ENCODE assay signal across 1 fruit fly cellular context in genomic region chr3L:7634743-7635469, dm6.
TF ChIP-seq lines count a peak whose summit lies in the region.

No protein-coding gene starts in this region.

TF ChIP-seq in whole organism, embryonic, 481 proteins besides CTCF, POLR2A, EP300 and RAD21 (continued from another document and continues in another):
- TF ChIP-seq Pdp1 (GFP tag; optimal IDR thresholded peaks at IDR 0.05; lab: Kevin White, UChicago) (peak in 1 of 2 experiments; percentile 25), Antp (GFP tag; optimal IDR thresholded peaks at IDR 0.05; lab: Kevin White, UChicago) (peak; percentile 33), CG13287 (GFP tag; IDR thresholded peaks at IDR 0.05; lab: Robert Waterston, UW; ENCODE audit: partially characterized antibody) (no peak), CG4282 (GFP tag; optimal IDR thresholded peaks at IDR 0.05; lab: Kevin White, UChicago) (no peak), CG15601 (tag; optimal IDR thresholded peaks at IDR 0.05; lab: Kevin White, UChicago) (peak; percentile 3), bbx (GFP tag; IDR thresholded peaks at IDR 0.05; lab: Robert Waterston, UW; ENCODE audit: partially characterized antibody) (no peak), Ets65A (GFP tag; lab: Kevin White, UChicago) (peak; percentile 90), CG6791 (GFP tag; IDR thresholded peaks at IDR 0.05; lab: Robert Waterston, UW; ENCODE audit: partially characterized antibody) (no peak), cato (GFP tag; optimal IDR thresholded peaks at IDR 0.05; lab: Kevin White, UChicago; ENCODE audit: borderline replicate concordance) (no peak), grn (GFP tag; optimal IDR thresholded peaks at IDR 0.05; lab: Kevin White, UChicago) (peak; percentile 83), zen (tag; optimal IDR thresholded peaks at IDR 0.05; lab: Kevin White, UChicago) (peak; percentile 8), dysf (GFP tag; IDR thresholded peaks at IDR 0.05; lab: Robert Waterston, UW) (peak; percentile 65; the same call in 2 of the 3 replicates), Hr3 (GFP tag; optimal IDR thresholded peaks at IDR 0.05; lab: Kevin White, UChicago) (peak; percentile 21), bsh (GFP tag; optimal IDR thresholded peaks at IDR 0.05; lab: Kevin White, UChicago) (peak in 1 of 2 experiments; percentile 68), CG4617 (GFP tag; optimal IDR thresholded peaks at IDR 0.05; lab: Kevin White, UChicago; ENCODE audit: borderline replicate concordance) (no peak), CG12071 (GFP tag; optimal IDR thresholded peaks at IDR 0.05; lab: Kevin White, UChicago) (no peak), CG13894 (tag; optimal IDR thresholded peaks at IDR 0.05; lab: Kevin White, UChicago) (no peak), gsb-n (tag; optimal IDR thresholded peaks at IDR 0.05; lab: Kevin White, UChicago) (peak; percentile 40), Xrp1 (GFP tag; IDR thresholded peaks at IDR 0.05; lab: Robert Waterston, UW) (peak; percentile 64), CG11695 (GFP tag; IDR thresholded peaks at IDR 0.05; lab: Robert Waterston, UW) (no peak), ttk (GFP tag; IDR thresholded peaks at IDR 0.05; lab: Robert Waterston, UW) (peak; percentile 48; the same call in 1 of the 2 replicates), nmo (GFP tag; optimal IDR thresholded peaks at IDR 0.05; lab: Kevin White, UChicago) (peak; percentile 74), D (optimal IDR thresholded peaks at IDR 0.05; lab: Kevin White, UChicago) (no peak), D (GFP tag; optimal IDR thresholded peaks at IDR 0.05; lab: Kevin White, UChicago) (peak; percentile 44), lab (GFP tag; optimal IDR thresholded peaks at IDR 0.05; lab: Kevin White, UChicago) (no peak), HHEX (GFP tag; optimal IDR thresholded peaks at IDR 0.05; lab: Kevin White, UChicago) (no peak), corto (GFP tag; optimal IDR thresholded peaks at IDR 0.05; lab: Kevin White, UChicago) (no peak), CG4424 (GFP tag; optimal IDR thresholded peaks at IDR 0.05; lab: Kevin White, UChicago) (peak; percentile 30), unpg (GFP tag; optimal IDR thresholded peaks at IDR 0.05; lab: Kevin White, UChicago) (peak; percentile 54), ap (GFP tag; IDR thresholded peaks at IDR 0.05; lab: Robert Waterston, UW) (0 out of 2 replicates have a peak, but pooled peaks have one; percentile 9), CG9932 (GFP tag; IDR thresholded peaks at IDR 0.05; lab: Robert Waterston, UW) (no peak), row (GFP tag; IDR thresholded peaks at IDR 0.05; lab: Robert Waterston, UW) (peak; percentile 46), eve (GFP tag; optimal IDR thresholded peaks at IDR 0.05; lab: Kevin White, UChicago) (peak in 1 of 2 experiments; percentile 38), CG17361 (GFP tag; IDR thresholded peaks at IDR 0.05; lab: Robert Waterston, UW) (peak; percentile 47; the same call in 2 of the 3 replicates), pb (GFP tag; optimal IDR thresholded peaks at IDR 0.05; lab: Kevin White, UChicago) (peak; percentile 6), pan (optimal IDR thresholded peaks at IDR 0.05; lab: Kevin White, UChicago) (no peak), pan (GFP tag; optimal IDR thresholded peaks at IDR 0.05 in 1 of 2, IDR thresholded peaks at IDR 0.05 in 1 of 2) (peak in 1 of 2 experiments; percentile 25), CG30403 (GFP tag; optimal IDR thresholded peaks at IDR 0.05; lab: Kevin White, UChicago) (peak; percentile 42), CG9437 (GFP tag; optimal IDR thresholded peaks at IDR 0.05; lab: Kevin White, UChicago) (no peak), CG2199 (GFP tag; IDR thresholded peaks at IDR 0.05; lab: Robert Waterston, UW) (0 out of 3 replicates have a peak, but pooled peaks have one; percentile 35), repo (GFP tag; optimal IDR thresholded peaks at IDR 0.05; lab: Kevin White, UChicago) (no peak), dati (GFP tag; IDR thresholded peaks at IDR 0.05; lab: Robert Waterston, UW) (0 out of 2 replicates have a peak, but pooled peaks have one; percentile 26), Med (GFP tag; lab: Kevin White, UChicago) (peak; percentile 76), stc (GFP tag; IDR thresholded peaks at IDR 0.05; lab: Robert Waterston, UW) (peak; percentile 70), trem (tag; optimal IDR thresholded peaks at IDR 0.05; lab: Kevin White, UChicago) (peak; percentile 39), peb (GFP tag; IDR thresholded peaks at IDR 0.05; lab: Robert Waterston, UW) (peak; percentile 34; the same call in 1 of the 2 replicates), CG3726 (GFP tag; IDR thresholded peaks at IDR 0.05; lab: Robert Waterston, UW) (0 out of 3 replicates have a peak, but pooled peaks have one; percentile 49), chm (GFP tag; IDR thresholded peaks at IDR 0.05; lab: Robert Waterston, UW) (0 out of 2 replicates have a peak, but pooled peaks have one; percentile 34), CG2712 (tag; optimal IDR thresholded peaks at IDR 0.05; lab: Kevin White, UChicago) (peak; percentile 68), CG1529 (GFP tag; optimal IDR thresholded peaks at IDR 0.05; lab: Kevin White, UChicago) (peak; percentile 22), CG1603 (tag; optimal IDR thresholded peaks at IDR 0.05; lab: Kevin White, UChicago) (peak; percentile 69), PHDP (tag; optimal IDR thresholded peaks at IDR 0.05; lab: Kevin White, UChicago) (peak; percentile 5), Awh (GFP tag; IDR thresholded peaks at IDR 0.05; lab: Robert Waterston, UW) (peak; percentile 73), CG6254 (GFP tag; optimal IDR thresholded peaks at IDR 0.05; lab: Kevin White, UChicago) (peak; percentile 35), nau (GFP tag; optimal IDR thresholded peaks at IDR 0.05; lab: Kevin White, UChicago) (peak; percentile 21), CG2678 (tag; optimal IDR thresholded peaks at IDR 0.05; lab: Kevin White, UChicago) (peak; percentile 55), CG2202 (tag; optimal IDR thresholded peaks at IDR 0.05; lab: Kevin White, UChicago) (no peak), Ptx1 (GFP tag; IDR thresholded peaks at IDR 0.05; lab: Robert Waterston, UW) (peak; percentile 61), CG6689 (GFP tag; IDR thresholded peaks at IDR 0.05; lab: Robert Waterston, UW) (peak; percentile 36; the same call in 1 of the 2 replicates), CG14710 (tag; optimal IDR thresholded peaks at IDR 0.05; lab: Kevin White, UChicago) (peak; percentile 45), Six4 (GFP tag; optimal IDR thresholded peaks at IDR 0.05; lab: Kevin White, UChicago) (peak; percentile 46), Atf6 (GFP tag; IDR thresholded peaks at IDR 0.05; lab: Robert Waterston, UW) (peak; percentile 12; the same call in 1 of the 2 replicates), Eip74EF (GFP tag; optimal IDR thresholded peaks at IDR 0.05; lab: Kevin White, UChicago) (peak in 1 of 2 experiments; percentile 1), HLH4C (GFP tag; IDR thresholded peaks at IDR 0.05; lab: Robert Waterston, UW; ENCODE audit: partially characterized antibody) (no peak), CG7928 (GFP tag; optimal IDR thresholded peaks at IDR 0.05; lab: Kevin White, UChicago) (no peak), abd-A (tag; optimal IDR thresholded peaks at IDR 0.05; lab: Kevin White, UChicago) (peak; percentile 64), dmrt11E (tag; optimal IDR thresholded peaks at IDR 0.05; lab: Kevin White, UChicago) (peak; percentile 47), CG10147 (GFP tag; optimal IDR thresholded peaks at IDR 0.05; lab: Kevin White, UChicago) (no peak), Doc2 (GFP tag; IDR thresholded peaks at IDR 0.05; lab: Robert Waterston, UW) (no peak), pfk (GFP tag; optimal IDR thresholded peaks at IDR 0.05; lab: Kevin White, UChicago) (no peak), Abd-B (GFP tag; optimal IDR thresholded peaks at IDR 0.05; lab: Kevin White, UChicago) (peak; percentile 11), Elba2 (GFP tag; optimal IDR thresholded peaks at IDR 0.05; lab: Kevin White, UChicago) (no peak), Oli (tag; optimal IDR thresholded peaks at IDR 0.05; lab: Kevin White, UChicago) (peak; percentile 19), Stat92E (GFP tag; optimal IDR thresholded peaks at IDR 0.05; lab: Kevin White, UChicago) (peak in 1 of 3 experiments; percentile 37), sens (GFP tag; lab: Kevin White, UChicago) (peak; percentile 87), CG18619 (GFP tag; optimal IDR thresholded peaks at IDR 0.05; lab: Kevin White, UChicago) (no peak), HLH3B (GFP tag; IDR thresholded peaks at IDR 0.05; lab: Robert Waterston, UW) (peak; percentile 38; the same call in 1 of the 2 replicates), Deaf1 (tag; optimal IDR thresholded peaks at IDR 0.05; lab: Kevin White, UChicago) (peak; percentile 2), dpn (GFP tag; optimal IDR thresholded peaks at IDR 0.05; lab: Kevin White, UChicago) (peak in 1 of 2 experiments; percentile 24), H2.0 (GFP tag; IDR thresholded peaks at IDR 0.05; lab: Robert Waterston, UW) (0 out of 2 replicates have a peak, but pooled peaks have one; percentile 10), ci (GFP tag; IDR thresholded peaks at IDR 0.05; lab: Robert Waterston, UW) (peak; percentile 33; the same call in 1 of the 3 replicates), tup (GFP tag; optimal IDR thresholded peaks at IDR 0.05; lab: Kevin White, UChicago) (no peak), bcd (GFP tag; optimal IDR thresholded peaks at IDR 0.05; lab: Kevin White, UChicago) (peak; percentile 25), slp2 (GFP tag; optimal IDR thresholded peaks at IDR 0.05; lab: Kevin White, UChicago) (peak; percentile 2), trh (GFP tag; optimal IDR thresholded peaks at IDR 0.05; lab: Kevin White, UChicago) (no peak), Blimp-1 (GFP tag; optimal IDR thresholded peaks at IDR 0.05; lab: Kevin White, UChicago) (peak; percentile 92), Hr78 (GFP tag; optimal IDR thresholded peaks at IDR 0.05; lab: Kevin White, UChicago) (peak in 1 of 2 experiments; percentile 3), tgo (GFP tag; IDR thresholded peaks at IDR 0.05; lab: Robert Waterston, UW) (peak; percentile 52; the same call in 2 of the 3 replicates), so (GFP tag; IDR thresholded peaks at IDR 0.05; lab: Robert Waterston, UW) (no peak), ind (GFP tag; optimal IDR thresholded peaks at IDR 0.05; lab: Kevin White, UChicago) (peak; percentile 15), Ssrp (tag; optimal IDR thresholded peaks at IDR 0.05; lab: Kevin White, UChicago) (peak; percentile 49), CG32772 (GFP tag; IDR thresholded peaks at IDR 0.05; lab: Robert Waterston, UW) (peak; percentile 35; the same call in 1 of the 2 replicates), hkb (optimal IDR thresholded peaks at IDR 0.05; lab: Kevin White, UChicago) (no peak), hkb (GFP tag; IDR thresholded peaks at IDR 0.05; lab: Robert Waterston, UW) (peak; percentile 53; the same call in 1 of the 2 replicates), chif (GFP tag; optimal IDR thresholded peaks at IDR 0.05; lab: Kevin White, UChicago) (peak in 1 of 2 experiments; percentile 29), CG17359 (tag; optimal IDR thresholded peaks at IDR 0.05; lab: Kevin White, UChicago) (peak; percentile 62), CG14860 (GFP tag; IDR thresholded peaks at IDR 0.05; lab: Robert Waterston, UW; ENCODE audit: partially characterized antibody) (no peak), CG11504 (tag; optimal IDR thresholded peaks at IDR 0.05; lab: Kevin White, UChicago) (peak; percentile 72), CG17328 (GFP tag; IDR thresholded peaks at IDR 0.05; lab: Robert Waterston, UW) (0 out of 2 replicates have a peak, but pooled peaks have one; percentile 37), ase (GFP tag; IDR thresholded peaks at IDR 0.05; lab: Robert Waterston, UW) (peak; percentile 29; the same call in 1 of the 3 replicates), vvl (GFP tag; IDR thresholded peaks at IDR 0.05; lab: Robert Waterston, UW) (peak; percentile 43), CG6765 (GFP tag; optimal IDR thresholded peaks at IDR 0.05; lab: Kevin White, UChicago) (no peak), ATbp (GFP tag; optimal IDR thresholded peaks at IDR 0.05; lab: Kevin White, UChicago) (peak; percentile 47), ssp (GFP tag; IDR thresholded peaks at IDR 0.05; lab: Robert Waterston, UW) (0 out of 2 replicates have a peak, but pooled peaks have one; percentile 11), CG4820 (GFP tag; optimal IDR thresholded peaks at IDR 0.05; lab: Kevin White, UChicago) (peak; percentile 23), cas (GFP tag; IDR thresholded peaks at IDR 0.05; lab: Robert Waterston, UW) (no peak), CG3995 (GFP tag; optimal IDR thresholded peaks at IDR 0.05; lab: Kevin White, UChicago) (no peak), dan (GFP tag; IDR thresholded peaks at IDR 0.05; lab: Robert Waterston, UW) (no peak), ato (GFP tag; IDR thresholded peaks at IDR 0.05; lab: Robert Waterston, UW; ENCODE audit: partially characterized antibody) (no peak), stwl (tag; optimal IDR thresholded peaks at IDR 0.05; lab: Kevin White, UChicago) (no peak), CoRest (tag; optimal IDR thresholded peaks at IDR 0.05; lab: Kevin White, UChicago) (peak; percentile 38), ranshi (GFP tag; IDR thresholded peaks at IDR 0.05; lab: Robert Waterston, UW) (0 out of 2 replicates have a peak, but pooled peaks have one; percentile 22), pnt (GFP tag; optimal IDR thresholded peaks at IDR 0.05; lab: Kevin White, UChicago) (peak; percentile 16), C15 (GFP tag; IDR thresholded peaks at IDR 0.05; lab: Robert Waterston, UW) (no peak), CG12391 (tag; optimal IDR thresholded peaks at IDR 0.05; lab: Kevin White, UChicago) (peak; percentile 35), gcm2 (GFP tag; optimal IDR thresholded peaks at IDR 0.05; lab: Kevin White, UChicago) (no peak), Usf (GFP tag; optimal IDR thresholded peaks at IDR 0.05; lab: Kevin White, UChicago) (no peak), CG17829 (tag; optimal IDR thresholded peaks at IDR 0.05; lab: Kevin White, UChicago) (peak; percentile 27), CG10979 (tag; optimal IDR thresholded peaks at IDR 0.05; lab: Kevin White, UChicago) (peak; percentile 70), lola (GFP tag; optimal IDR thresholded peaks at IDR 0.05; lab: Kevin White, UChicago) (peak in 1 of 3 experiments; percentile 50), sim (GFP tag; IDR thresholded peaks at IDR 0.05; lab: Robert Waterston, UW) (no peak), CG18764 (GFP tag; optimal IDR thresholded peaks at IDR 0.05; lab: Kevin White, UChicago) (no peak), tap (tag; optimal IDR thresholded peaks at IDR 0.05; lab: Kevin White, UChicago) (peak; percentile 21), dmrt99B (tag; optimal IDR thresholded peaks at IDR 0.05; lab: Kevin White, UChicago) (peak; percentile 71), fd3F (GFP tag; optimal IDR thresholded peaks at IDR 0.05; lab: Kevin White, UChicago) (no peak), NC2α (GFP tag; optimal IDR thresholded peaks at IDR 0.05; lab: Kevin White, UChicago) (no peak), Sry-β (GFP tag; optimal IDR thresholded peaks at IDR 0.05; lab: Kevin White, UChicago) (no peak), phol (tag; optimal IDR thresholded peaks at IDR 0.05; lab: Kevin White, UChicago) (peak; percentile 64)
